Worm (Caenorhabditis elegans) whole organism, mixed stage, embryonic: Measurements from ENCODE around the gene tsp-2.
A peak's percentile ranks its signal among the peaks of the same experiment; 100 is the strongest.

Experiments used
- M03D4.4 ChIP-seq: sonication (generic microtip); optimal IDR thresholded peaks from 2 replicates; lab custom pipeline; 2017; ENCODE audit warnings: mild to moderate bottlenecking, missing genetic modification characterization, missing compliant biosample characterization
- bed-3 ChIP-seq: fragments of 200-800 bp; sonication (Bioruptor generic); optimal IDR thresholded peaks from 3 replicates; lab custom pipeline; 2018; ENCODE audit warnings: mild to moderate bottlenecking, missing genetic modification characterization, moderate library complexity, missing compliant biosample characterization
- blmp-1 ChIP-seq: fragments of 150-350 bp; optimal IDR thresholded peaks from 2 replicates; lab custom pipeline; 2014; ENCODE audit warnings: missing biosample characterization, missing genetic modification characterization
- ceh-39 ChIP-seq: fragments of 150-350 bp; optimal IDR thresholded peaks from 2 replicates; lab custom pipeline; 2014; ENCODE audit warnings: missing biosample characterization, missing genetic modification characterization
- ceh-43 ChIP-seq: fragments of 200-800 bp; sonication (Bioruptor generic); optimal IDR thresholded peaks from 2 replicates; lab custom pipeline; 2018; ENCODE audit warnings: mild to moderate bottlenecking, missing genetic modification characterization, moderate library complexity, missing compliant biosample characterization
- ceh-83 ChIP-seq: fragments of 200-800 bp; sonication (Bioruptor generic); optimal IDR thresholded peaks from 2 replicates; lab custom pipeline; 2018; ENCODE audit warnings: mild to moderate bottlenecking, missing genetic modification characterization, missing compliant biosample characterization
- ces-1 ChIP-seq: fragments of 150-350 bp; optimal IDR thresholded peaks from 2 replicates; lab custom pipeline; 2014; ENCODE audit warnings: missing biosample characterization, missing genetic modification reagents, missing genetic modification characterization
- cnd-1 ChIP-seq: fragments of 200-800 bp; sonication (Bioruptor generic); optimal IDR thresholded peaks from 2 replicates; lab custom pipeline; 2018; ENCODE audit warnings: mild to moderate bottlenecking, missing genetic modification characterization, missing compliant biosample characterization
- drap-1 ChIP-seq: fragments of 200-800 bp; sonication (Bioruptor generic); optimal IDR thresholded peaks from 3 replicates; lab custom pipeline; 2018; ENCODE audit warnings: mild to moderate bottlenecking, missing genetic modification characterization, missing compliant biosample characterization
- elt-1 ChIP-seq: sonication (generic microtip); optimal IDR thresholded peaks from 2 replicates; lab custom pipeline; 2017; ENCODE audit warnings: missing genetic modification characterization, mild to moderate bottlenecking, missing compliant biosample characterization, antibody characterized with exemption, moderate library complexity, borderline replicate concordance; ENCODE audit not compliant: insufficient read depth
- flh-1 ChIP-seq: fragments of 200-800 bp; sonication (Bioruptor generic); optimal IDR thresholded peaks from 2 replicates; lab custom pipeline; 2018; ENCODE audit warnings: mild to moderate bottlenecking, missing genetic modification characterization, moderate library complexity, missing compliant biosample characterization
- ham-2 ChIP-seq: fragments of 200-800 bp; sonication (Bioruptor generic); optimal IDR thresholded peaks from 2 replicates; lab custom pipeline; 2018; ENCODE audit warnings: mild to moderate bottlenecking, missing genetic modification characterization, missing compliant biosample characterization
- hlh-1 ChIP-seq: fragments of 150-350 bp; optimal IDR thresholded peaks from 2 replicates; lab custom pipeline; 2014; ENCODE audit warnings: missing biosample characterization, missing genetic modification reagents, missing genetic modification characterization
- lin-13 ChIP-seq: fragments of 150-350 bp; optimal IDR thresholded peaks from 2 replicates; lab custom pipeline; 2014; ENCODE audit warnings: missing biosample characterization, missing genetic modification characterization
- lin-32 ChIP-seq: fragments of 200-800 bp; sonication (Bioruptor generic); optimal IDR thresholded peaks from 2 replicates; lab custom pipeline; 2018; ENCODE audit warnings: mild to moderate bottlenecking, missing genetic modification characterization, missing compliant biosample characterization
- lsy-2 ChIP-seq: fragments of 150-350 bp; optimal IDR thresholded peaks from 2 replicates; lab custom pipeline; 2014; ENCODE audit warnings: missing biosample characterization, missing genetic modification characterization
- mep-1 ChIP-seq: fragments of 150-350 bp; optimal IDR thresholded peaks from 2 replicates; lab custom pipeline; 2017; ENCODE audit warnings: missing biosample characterization, missing genetic modification reagents, missing genetic modification characterization, inconsistent platforms
- nhr-2 ChIP-seq: fragments of 150-350 bp; optimal IDR thresholded peaks from 2 replicates; lab custom pipeline; 2014; ENCODE audit warnings: missing biosample characterization, missing genetic modification characterization
- nhr-237 ChIP-seq: fragments of 150-350 bp; optimal IDR thresholded peaks from 2 replicates; lab custom pipeline; 2014; ENCODE audit warnings: missing biosample characterization, missing genetic modification characterization
- nhr-28 ChIP-seq: fragments of 150-350 bp; optimal IDR thresholded peaks from 2 replicates; lab custom pipeline; 2014; ENCODE audit warnings: missing biosample characterization, missing genetic modification characterization
- pha-4 ChIP-seq: fragments of 150-350 bp; optimal IDR thresholded peaks from 2 replicates; lab custom pipeline; 2018; ENCODE audit warnings: missing biosample characterization, missing genetic modification reagents, missing genetic modification characterization
- snpc-4 ChIP-seq: fragments of 150-350 bp; optimal IDR thresholded peaks from 2 replicates; lab custom pipeline; 2014; ENCODE audit warnings: missing biosample characterization, missing genetic modification characterization
- sptf-1 ChIP-seq: sonication (generic microtip); optimal IDR thresholded peaks from 2 replicates; lab custom pipeline; 2017; ENCODE audit warnings: mild to moderate bottlenecking, missing genetic modification characterization, moderate library complexity, missing compliant biosample characterization
- tbx-8 ChIP-seq: fragments of 200-800 bp; sonication (Bioruptor generic); optimal IDR thresholded peaks from 2 replicates; lab custom pipeline; 2018; ENCODE audit warnings: mild to moderate bottlenecking, missing genetic modification characterization, moderate library complexity, missing compliant biosample characterization
- unc-120 ChIP-seq: sonication (generic microtip); optimal IDR thresholded peaks from 2 replicates; lab custom pipeline; 2017; ENCODE audit warnings: missing genetic modification characterization, missing compliant biosample characterization; ENCODE audit not compliant: poor library complexity, severe bottlenecking
- unc-39 ChIP-seq: fragments of 150-350 bp; optimal IDR thresholded peaks from 2 replicates; lab custom pipeline; 2014; ENCODE audit warnings: missing biosample characterization, missing genetic modification characterization
- zip-8 ChIP-seq: fragments of 150-350 bp; optimal IDR thresholded peaks from 2 replicates; lab custom pipeline; 2014; ENCODE audit warnings: missing biosample characterization, missing genetic modification characterization
- ztf-11 ChIP-seq: fragments of 150-350 bp; optimal IDR thresholded peaks from 2 replicates; lab custom pipeline; 2014; ENCODE audit warnings: missing biosample characterization, missing genetic modification characterization

tsp-2 gene

ce11 chrIII:8237827-8238226 lies at the start of gene tsp-2:
tsp-2 (minus strand) TSS chrIII:8237935.
- no peak for TF ChIP-seq ztf-11 (tag; lab: Kevin White, UChicago)
- no peak for TF ChIP-seq lin-13 (tag; lab: Kevin White, UChicago)

ce11 chrIII:8287519-8287918 lies 49.8 kb upstream of the tsp-2 start:
- TF ChIP-seq sptf-1 (tag; lab: Kevin White, UChicago) (peak; percentile 27), elt-1 (tag; lab: Kevin White, UChicago) (no peak), ztf-11 (tag; lab: Kevin White, UChicago) (no peak), lsy-2 (no peak), unc-39 (tag; lab: Kevin White, UChicago) (no peak), cnd-1 (tag; lab: Kevin White, UChicago) (no peak), unc-120 (tag; lab: Kevin White, UChicago) (peak; percentile 66)

ce11 chrIII:8286824-8287223 lies 49.1 kb upstream of the tsp-2 start:
- TF ChIP-seq hlh-1 (tag; lab: Kevin White, UChicago) (peak; percentile 91), drap-1 (no peak), nhr-28 (tag; lab: Kevin White, UChicago) (no peak)
- TF ChIP-seq, all 35 proteins: peak for 1

- TF ChIP-seq ces-1 (GFP tag; lab: Kevin White, UChicago), result peak; percentile 23
- TF ChIP-seq lin-13 (tag; lab: Kevin White, UChicago), result no peak
Observed at ce11 chrIII:8286003-8286402, 48.3 kb upstream of the tsp-2 start.

DNA sequence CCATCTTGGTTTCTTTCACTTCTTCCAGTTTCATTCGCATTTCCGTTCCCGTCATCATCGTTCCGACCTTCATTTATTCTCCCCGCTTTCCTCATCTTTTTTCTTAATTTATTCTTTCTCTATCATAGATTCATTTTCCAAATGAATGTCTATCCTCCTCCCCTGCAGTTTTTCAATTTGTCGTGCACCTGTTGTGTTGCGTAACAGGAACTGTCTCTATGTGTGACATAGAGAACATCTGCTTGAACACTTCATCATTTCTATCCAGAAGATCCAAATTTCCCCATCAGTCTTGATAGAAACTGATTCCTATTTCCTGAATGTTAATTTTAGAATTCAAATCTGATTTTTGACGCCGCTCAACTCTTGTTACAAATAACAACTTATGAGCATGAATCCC lies 45.8 kb upstream of the tsp-2 start:
- TF ChIP-seq nhr-28 (tag; lab: Kevin White, UChicago), result no peak
- TF ChIP-seq M03D4.4, result no peak
- no peak for TF ChIP-seq sptf-1 (tag; lab: Kevin White, UChicago)
- TF ChIP-seq ceh-83, result no peak
- peak; percentile 21 for TF ChIP-seq nhr-2 (tag; lab: Kevin White, UChicago)
- no peak for TF ChIP-seq pha-4 (tag; lab: Kevin White, UChicago)
- no peak for TF ChIP-seq ham-2 (GFP tag; lab: Kevin White, UChicago)
- no peak for TF ChIP-seq snpc-4
- TF ChIP-seq ceh-43 (GFP tag; lab: Kevin White, UChicago), result no peak
- no peak for TF ChIP-seq drap-1
- TF ChIP-seq elt-1 (tag; lab: Kevin White, UChicago), result no peak
- TF ChIP-seq hlh-1 (tag; lab: Kevin White, UChicago), result peak; percentile 5
- TF ChIP-seq flh-1 (GFP tag; lab: Kevin White, UChicago), result no peak
- peak; percentile 35 for TF ChIP-seq zip-8 (tag; lab: Kevin White, UChicago)
- no peak for TF ChIP-seq ztf-11 (tag; lab: Kevin White, UChicago)

ce11 chrIII:8281310-8281709 lies 43.6 kb upstream of the tsp-2 start:
- TF ChIP-seq nhr-2 (tag; lab: Kevin White, UChicago), result peak; percentile 4
- no peak for TF ChIP-seq ceh-39 (tag; lab: Kevin White, UChicago)
- no peak for TF ChIP-seq bed-3
- no peak for TF ChIP-seq drap-1

ce11 chrIII:8280352-8280751 lies 42.6 kb upstream of the tsp-2 start:
- TF ChIP-seq ces-1 (GFP tag; lab: Kevin White, UChicago) (no peak), ceh-39 (tag; lab: Kevin White, UChicago) (no peak), lin-32 (no peak), ceh-83 (no peak), ham-2 (GFP tag; lab: Kevin White, UChicago) (no peak), cnd-1 (tag; lab: Kevin White, UChicago) (no peak), nhr-237 (tag; lab: Kevin White, UChicago) (no peak), blmp-1 (tag; lab: Kevin White, UChicago) (no peak), tbx-8 (GFP tag; lab: Kevin White, UChicago) (no peak), nhr-28 (tag; lab: Kevin White, UChicago) (no peak), flh-1 (GFP tag; lab: Kevin White, UChicago) (no peak), lin-13 (tag; lab: Kevin White, UChicago) (no peak), sptf-1 (tag; lab: Kevin White, UChicago) (no peak), pha-4 (tag; lab: Kevin White, UChicago) (no peak), mep-1 (no peak), nhr-2 (tag; lab: Kevin White, UChicago) (no peak)
